Worm (Caenorhabditis elegans): Measurements from ENCODE around the gene W02D7.8.

DNA sequence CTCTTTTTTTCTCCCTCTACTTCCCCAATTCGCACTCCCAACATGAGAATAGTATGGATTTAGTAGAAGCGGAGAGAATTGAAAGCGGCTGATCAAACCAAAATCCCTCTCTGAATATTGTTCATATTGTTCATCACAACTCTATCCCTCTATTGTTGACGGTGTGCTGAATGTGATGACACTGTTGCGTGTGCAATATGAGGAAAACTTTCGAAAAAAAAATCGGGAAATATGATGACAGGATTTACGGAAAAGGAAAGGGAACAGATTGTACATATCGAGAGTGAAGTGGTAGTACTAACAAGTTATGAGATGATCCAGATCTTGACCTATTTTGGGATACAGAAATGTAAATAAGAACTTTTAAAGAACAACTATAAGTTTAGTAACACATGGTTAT lies 10.4 kb downstream of the W02D7.8 start, which contains the start of gene smex-1:
- TF ChIP-seq hnd-1 (tag; optimal IDR thresholded peaks at IDR 0.05) (no peak), scrt-1 (GFP tag; IDR thresholded peaks at IDR 0.05) (no peak), tbx-37 (GFP tag; conservative IDR thresholded peaks at IDR 0.05) (no peak), aly-1 (tag; optimal IDR thresholded peaks at IDR 0.05) (no peak), ama-1 (optimal IDR thresholded peaks at IDR 0.05) (no peak)

Measured in whole organism, early embryonic.